Fruit fly (Drosophila melanogaster) whole organism, pupa: ENCODE measurements around the gene CG42232.

Experiments
- CG10348 ChIP-seq: fragments of 200-800 bp; sonication (Bioruptor generic); IDR thresholded peaks from 2 replicates; pipeline ENCODE4 v1.3.6; 2022; ENCODE audit warnings: missing biosample characterization, missing genetic modification characterization
- EcR ChIP-seq: fragments of 200-800 bp; sonication (Bioruptor generic); optimal IDR thresholded peaks from 3 replicates; lab custom pipeline; 2019; ENCODE audit warnings: missing biosample characterization, missing genetic modification characterization, mild to moderate bottlenecking, moderate library complexity, missing genetic modification reagents
- Ets98B ChIP-seq: fragments of 200-800 bp; sonication (Bioruptor generic); IDR thresholded peaks from 2 replicates; pipeline ENCODE4 v1.3.6; 2022; ENCODE audit warnings: missing biosample characterization, missing genetic modification characterization
- Pif1A ChIP-seq: fragments of 200-800 bp; sonication (Bioruptor generic); optimal IDR thresholded peaks from 3 replicates; lab custom pipeline; 2016; ENCODE audit warnings: missing biosample characterization, missing genetic modification characterization

DNA sequence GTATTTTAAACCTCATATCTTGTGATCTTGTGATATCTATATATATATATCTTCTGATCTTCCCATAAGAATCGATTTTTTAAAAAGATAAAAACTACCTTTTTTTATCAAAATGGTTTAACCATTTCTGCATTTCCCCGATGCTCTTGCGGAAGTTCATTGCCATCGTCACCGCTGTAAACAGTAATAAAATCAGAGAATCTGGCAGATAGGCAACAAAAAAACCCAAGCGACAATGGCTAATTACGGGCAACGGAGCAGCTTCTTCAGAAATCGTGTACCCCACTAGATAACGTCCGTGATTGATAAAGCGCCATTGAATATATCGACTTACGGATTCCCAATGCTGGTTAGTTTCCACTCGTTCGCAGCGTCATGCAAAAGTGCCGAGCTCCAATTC lies 15.3 kb downstream of the CG42232 start, which contains the start of gene CG10405:
- no peak for TF ChIP-seq CG10348 (GFP tag; lab: Robert Waterston, UW)
- no peak for TF ChIP-seq EcR
- TF ChIP-seq Ets98B (GFP tag; lab: Robert Waterston, UW): no peak
- TF ChIP-seq Pif1A (GFP tag; lab: Kevin White, UChicago): no peak
